Fruit fly (Drosophila melanogaster): Measurements from ENCODE around the gene velo.

The velo gene

DNA sequence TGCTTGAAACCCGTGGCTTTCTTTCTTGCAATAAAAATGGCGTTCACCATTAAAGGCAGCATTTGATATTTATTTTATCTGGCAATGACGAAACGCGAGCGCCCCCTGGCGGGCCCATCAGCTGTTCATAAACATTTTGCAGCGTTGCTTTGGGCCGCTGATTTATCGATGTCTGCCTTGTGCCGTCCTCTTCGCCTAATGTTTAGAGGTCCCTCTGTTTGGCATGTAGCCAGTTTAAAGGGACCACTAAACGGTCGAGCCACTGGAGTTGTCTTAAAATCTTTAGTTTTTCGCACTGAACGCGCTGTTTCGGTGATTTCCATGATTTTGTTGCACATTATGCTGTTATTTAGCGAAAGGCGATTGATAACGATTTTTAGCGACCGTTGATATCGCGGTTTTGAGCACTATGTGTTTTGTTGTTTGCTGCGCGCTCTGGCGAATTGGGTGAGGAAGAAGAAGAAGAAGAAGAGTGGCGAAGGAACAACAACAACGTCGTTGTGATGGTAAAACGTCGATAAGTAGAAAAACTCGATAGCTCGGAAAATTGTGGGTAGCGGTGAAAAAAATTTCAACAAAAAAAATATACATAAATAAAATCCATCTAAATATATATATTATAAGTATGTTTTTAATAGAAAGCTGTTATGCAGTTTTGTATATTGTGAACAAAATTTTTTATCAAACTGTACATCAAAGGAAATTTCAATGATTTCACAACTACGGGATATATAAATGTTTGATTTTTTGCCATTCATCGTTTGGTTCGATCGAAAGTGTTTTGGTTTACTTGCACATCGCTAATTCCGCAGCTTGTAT lies at the start of gene velo, which contains the start of gene Sbds:
velo (minus strand) TSS at position 475 of the 819 bp plus-strand sequence.
Sbds (plus strand) TSS at position 636 of the 819 bp plus-strand sequence.
- peak; percentile 22; the same call in 1 of the 2 replicates for TF ChIP-seq Ets98B (GFP tag; IDR thresholded peaks at IDR 0.05)
- peak; percentile 31 for TF ChIP-seq CG15710 (tag; optimal IDR thresholded peaks at IDR 0.05)
- TF ChIP-seq CG4496 (GFP tag; IDR thresholded peaks at IDR 0.05): peak; percentile 56
- no peak for TF ChIP-seq CG17806 (tag; optimal IDR thresholded peaks at IDR 0.05)
- no peak for TF ChIP-seq rn (GFP tag; IDR thresholded peaks at IDR 0.05)
- peak; percentile 28 for TF ChIP-seq Snoo (tag; optimal IDR thresholded peaks at IDR 0.05)
- TF ChIP-seq Pif1B (GFP tag; optimal IDR thresholded peaks at IDR 0.05): no peak
- no peak for TF ChIP-seq CG12605 (GFP tag; IDR thresholded peaks at IDR 0.05)

DNA sequence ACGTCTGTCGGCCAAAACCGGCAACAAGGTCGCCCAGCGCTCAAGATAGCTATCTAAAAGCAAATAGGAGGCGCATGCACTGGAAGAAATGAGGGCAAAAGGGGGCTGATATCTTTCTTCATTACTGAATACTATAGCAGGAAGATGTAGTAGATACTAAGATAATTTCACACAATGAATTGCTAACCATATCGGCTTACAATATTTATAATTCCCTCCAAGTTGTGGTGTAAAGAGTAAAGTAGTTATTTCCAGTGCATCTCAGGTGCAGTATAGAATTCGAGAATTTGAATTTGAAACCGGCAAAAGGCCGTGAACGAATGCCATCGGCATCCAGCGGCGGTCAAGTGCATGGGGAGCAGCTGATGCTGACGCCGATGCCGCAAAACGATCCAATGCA lies 47.0 kb upstream of the velo start:
- peak; percentile 31; the same call in 1 of the 2 replicates for TF ChIP-seq rn (GFP tag; IDR thresholded peaks at IDR 0.05)
- peak; percentile 63 for TF ChIP-seq CG9948 (tag; optimal IDR thresholded peaks at IDR 0.05)
- peak; percentile 25 for TF ChIP-seq Pif1A (GFP tag; optimal IDR thresholded peaks at IDR 0.05)
- TF ChIP-seq CG8159 (tag; optimal IDR thresholded peaks at IDR 0.05): peak; percentile 49
- TF ChIP-seq CG34367 (tag; optimal IDR thresholded peaks at IDR 0.05): no peak
- TF ChIP-seq fd96Ca (GFP tag; IDR thresholded peaks at IDR 0.05): peak; percentile 66; the same call in 2 of the 3 replicates
- no peak for TF ChIP-seq D1 (tag; optimal IDR thresholded peaks at IDR 0.05)
- TF ChIP-seq CG14655 (GFP tag; optimal IDR thresholded peaks at IDR 0.05): peak; percentile 64
- no peak for TF ChIP-seq EcR (GFP tag; optimal IDR thresholded peaks at IDR 0.05)
- no peak for TF ChIP-seq Pif1B (GFP tag; optimal IDR thresholded peaks at IDR 0.05)
- peak; percentile 47; the same call in 1 of the 2 replicates for TF ChIP-seq Ets98B (GFP tag; IDR thresholded peaks at IDR 0.05)
- peak; percentile 55 for TF ChIP-seq CG17806 (tag; optimal IDR thresholded peaks at IDR 0.05)
- peak; percentile 31 for TF ChIP-seq CG15710 (tag; optimal IDR thresholded peaks at IDR 0.05)
- TF ChIP-seq CG10348 (GFP tag; IDR thresholded peaks at IDR 0.05): no peak
- TF ChIP-seq CG4496 (GFP tag; IDR thresholded peaks at IDR 0.05): peak; percentile 77
- TF ChIP-seq CG32121 (GFP tag; IDR thresholded peaks at IDR 0.05): peak; percentile 63
- no peak for TF ChIP-seq gl (tag; optimal IDR thresholded peaks at IDR 0.05)
- TF ChIP-seq Snoo (tag; optimal IDR thresholded peaks at IDR 0.05): no peak
- TF ChIP-seq CG13204 (GFP tag; optimal IDR thresholded peaks at IDR 0.05): no peak
- TF ChIP-seq CG12605 (GFP tag; IDR thresholded peaks at IDR 0.05): peak; percentile 51
- TF ChIP-seq CG8301 (tag; optimal IDR thresholded peaks at IDR 0.05): peak; percentile 59

DNA sequence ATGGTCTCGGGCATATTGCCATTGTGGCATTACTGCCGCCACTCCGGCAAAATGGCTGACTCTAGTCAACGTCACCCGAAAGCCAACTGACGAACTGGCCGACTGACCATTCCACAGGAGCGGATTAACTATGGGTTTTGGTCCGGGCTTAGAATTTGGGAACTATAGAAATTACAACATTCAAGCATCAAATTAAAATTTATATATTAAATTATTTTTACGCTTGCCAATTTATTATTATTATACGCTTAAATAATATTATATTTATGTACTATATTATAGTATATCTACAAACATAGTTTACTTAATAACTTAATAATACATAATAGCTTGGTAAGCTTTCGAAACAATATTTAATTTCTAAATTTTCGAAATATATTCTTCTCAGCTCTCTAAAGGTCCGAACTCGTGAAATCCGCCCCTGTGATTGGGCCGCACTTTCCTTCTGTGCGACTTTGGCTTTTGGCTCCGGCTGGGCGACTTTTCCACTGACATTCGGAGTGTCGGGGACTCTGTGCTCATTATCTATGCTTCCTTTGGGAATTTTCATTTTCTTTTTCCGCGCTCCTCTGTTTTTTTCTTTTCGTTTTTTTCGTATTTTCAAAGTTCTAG lies 44.9 kb upstream of the velo start:
- no peak for TF ChIP-seq CG8301 (tag; optimal IDR thresholded peaks at IDR 0.05)
- peak; percentile 40; the same call in 1 of the 3 replicates for TF ChIP-seq CG4496 (GFP tag; IDR thresholded peaks at IDR 0.05)
- no peak for TF ChIP-seq CG9948 (tag; optimal IDR thresholded peaks at IDR 0.05)
- TF ChIP-seq gl (tag; optimal IDR thresholded peaks at IDR 0.05): no peak
- TF ChIP-seq CG13204 (GFP tag; optimal IDR thresholded peaks at IDR 0.05): no peak
- no peak for TF ChIP-seq rn (GFP tag; IDR thresholded peaks at IDR 0.05)
- no peak for TF ChIP-seq CG17806 (tag; optimal IDR thresholded peaks at IDR 0.05)
- no peak for TF ChIP-seq Snoo (tag; optimal IDR thresholded peaks at IDR 0.05)
- peak; percentile 40 for TF ChIP-seq CG14655 (GFP tag; optimal IDR thresholded peaks at IDR 0.05)
- TF ChIP-seq EcR (GFP tag; optimal IDR thresholded peaks at IDR 0.05): no peak
- TF ChIP-seq CG15710 (tag; optimal IDR thresholded peaks at IDR 0.05): peak; percentile 32
- TF ChIP-seq fd96Ca (GFP tag; IDR thresholded peaks at IDR 0.05): no peak
- no peak for TF ChIP-seq CG32121 (GFP tag; IDR thresholded peaks at IDR 0.05)
- TF ChIP-seq CG34367 (tag; optimal IDR thresholded peaks at IDR 0.05): no peak
- TF ChIP-seq Ets98B (GFP tag; IDR thresholded peaks at IDR 0.05): no peak
- TF ChIP-seq Pif1A (GFP tag; optimal IDR thresholded peaks at IDR 0.05): no peak
- no peak for TF ChIP-seq Pif1B (GFP tag; optimal IDR thresholded peaks at IDR 0.05)
- TF ChIP-seq D1 (tag; optimal IDR thresholded peaks at IDR 0.05): no peak
- no peak for TF ChIP-seq CG10348 (GFP tag; IDR thresholded peaks at IDR 0.05)
- peak; percentile 32 for TF ChIP-seq CG8159 (tag; optimal IDR thresholded peaks at IDR 0.05)
- TF ChIP-seq CG12605 (GFP tag; IDR thresholded peaks at IDR 0.05): no peak

DNA sequence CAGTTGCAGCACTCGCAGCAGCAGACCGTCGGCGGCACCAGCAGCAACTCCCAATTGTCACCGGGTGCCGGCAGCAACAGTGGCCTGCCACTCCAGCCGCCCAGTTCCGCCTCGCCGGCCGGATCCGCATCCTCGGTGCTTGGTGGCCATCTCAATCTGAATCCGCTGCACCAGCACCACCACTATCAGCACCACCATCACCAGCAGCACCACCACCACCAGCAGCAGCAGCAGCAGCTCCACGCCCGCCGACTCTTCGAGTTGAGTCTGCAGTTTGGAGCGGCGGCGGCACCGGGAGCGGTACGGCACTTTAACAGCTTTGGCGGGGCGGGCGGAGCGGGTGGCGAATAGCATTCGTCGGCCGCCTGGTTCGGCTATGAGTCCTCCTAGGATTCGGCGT lies 40.1 kb upstream of the velo start:
- TF ChIP-seq CG34367 (tag; optimal IDR thresholded peaks at IDR 0.05) (no peak), Snoo (tag; optimal IDR thresholded peaks at IDR 0.05) (no peak), CG4496 (GFP tag; IDR thresholded peaks at IDR 0.05) (no peak), Pif1A (GFP tag; optimal IDR thresholded peaks at IDR 0.05) (no peak), EcR (GFP tag; optimal IDR thresholded peaks at IDR 0.05) (no peak), CG9948 (tag; optimal IDR thresholded peaks at IDR 0.05) (no peak), D1 (tag; optimal IDR thresholded peaks at IDR 0.05) (no peak), gl (tag; optimal IDR thresholded peaks at IDR 0.05) (no peak)

DNA sequence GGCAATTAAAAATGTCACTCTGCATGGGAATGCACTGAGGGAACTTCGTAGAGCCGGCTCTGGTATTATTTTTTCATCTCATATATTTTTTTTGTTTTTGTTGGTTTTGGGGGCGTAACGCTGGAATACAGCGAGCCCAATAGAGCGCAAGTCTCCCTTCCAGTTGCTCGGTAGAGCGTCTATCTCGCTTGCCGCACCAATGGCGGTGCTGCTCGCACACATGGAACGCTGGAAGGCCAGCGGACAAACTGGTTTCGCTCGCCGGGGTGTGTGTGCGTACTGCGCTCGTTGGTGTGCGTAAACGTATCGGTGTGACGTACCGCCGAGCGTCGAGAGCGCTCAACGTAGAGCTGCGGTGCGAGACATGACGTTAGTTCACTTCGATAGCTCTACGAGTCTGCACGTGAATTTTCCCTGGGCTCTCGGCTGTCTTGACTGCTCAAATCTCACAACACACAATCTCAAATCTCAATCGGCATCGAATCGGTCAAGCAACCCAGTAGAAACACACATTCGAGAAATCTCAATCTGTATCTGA lies 37.3 kb upstream of the velo start, which contains the start of gene vvl:
vvl (plus strand) TSS at position 371 of the 538 bp plus-strand sequence.
- TF ChIP-seq CG15710 (tag; optimal IDR thresholded peaks at IDR 0.05) (peak; percentile 28), fd96Ca (GFP tag; IDR thresholded peaks at IDR 0.05) (peak; percentile 56; the same call in 1 of the 3 replicates), CG8159 (tag; optimal IDR thresholded peaks at IDR 0.05) (peak; percentile 3), Snoo (tag; optimal IDR thresholded peaks at IDR 0.05) (peak; percentile 4), CG10348 (GFP tag; IDR thresholded peaks at IDR 0.05) (no peak), Pif1B (GFP tag; optimal IDR thresholded peaks at IDR 0.05) (no peak), CG34367 (tag; optimal IDR thresholded peaks at IDR 0.05) (no peak), Ets98B (GFP tag; IDR thresholded peaks at IDR 0.05) (peak; percentile 47), CG4496 (GFP tag; IDR thresholded peaks at IDR 0.05) (peak; percentile 81), EcR (GFP tag; optimal IDR thresholded peaks at IDR 0.05) (no peak), Pif1A (GFP tag; optimal IDR thresholded peaks at IDR 0.05) (no peak), gl (tag; optimal IDR thresholded peaks at IDR 0.05) (no peak), CG32121 (GFP tag; IDR thresholded peaks at IDR 0.05) (peak; percentile 64; the same call in 1 of the 2 replicates), CG12605 (GFP tag; IDR thresholded peaks at IDR 0.05) (peak; percentile 59; the same call in 1 of the 2 replicates), CG9948 (tag; optimal IDR thresholded peaks at IDR 0.05) (no peak), CG8301 (tag; optimal IDR thresholded peaks at IDR 0.05) (no peak), CG13204 (GFP tag; optimal IDR thresholded peaks at IDR 0.05) (peak; percentile 87), D1 (tag; optimal IDR thresholded peaks at IDR 0.05) (no peak), CG14655 (GFP tag; optimal IDR thresholded peaks at IDR 0.05) (peak; percentile 7), rn (GFP tag; IDR thresholded peaks at IDR 0.05) (no peak), CG17806 (tag; optimal IDR thresholded peaks at IDR 0.05) (no peak)

All from whole organism, pupa.